Worm (Caenorhabditis elegans): ENCODE measurements around the gene D1022.5.

DNA sequence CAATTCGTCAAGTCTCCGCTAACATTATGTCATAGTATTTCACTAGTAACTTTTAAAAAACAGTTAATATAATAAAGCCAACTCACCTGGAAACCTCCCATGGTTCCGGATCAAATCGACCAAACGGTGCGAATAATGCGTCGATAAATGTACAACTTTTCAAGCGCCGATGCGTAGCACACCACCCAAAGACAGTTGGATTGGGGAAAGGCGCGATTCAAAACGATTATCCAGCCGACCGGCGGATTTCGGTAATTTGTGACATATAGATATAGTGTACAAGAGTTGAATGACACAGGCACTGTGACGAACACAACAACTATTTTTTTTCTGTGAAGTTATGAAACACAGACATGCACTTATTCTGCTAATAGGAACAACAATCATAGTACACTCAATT lies 24.4 kb downstream of the D1022.5 start, which contains the start of gene kcc-3:
- TF ChIP-seq tbx-2 (tag; optimal IDR thresholded peaks at IDR 0.05) (no peak), C38D4.7 (GFP tag; optimal IDR thresholded peaks at IDR 0.05) (no peak), ets-4 (tag; optimal IDR thresholded peaks at IDR 0.05) (no peak)

All from whole organism, late embryonic.